Worm (Caenorhabditis elegans): Measurements from ENCODE around the gene sru-40.

DNA sequence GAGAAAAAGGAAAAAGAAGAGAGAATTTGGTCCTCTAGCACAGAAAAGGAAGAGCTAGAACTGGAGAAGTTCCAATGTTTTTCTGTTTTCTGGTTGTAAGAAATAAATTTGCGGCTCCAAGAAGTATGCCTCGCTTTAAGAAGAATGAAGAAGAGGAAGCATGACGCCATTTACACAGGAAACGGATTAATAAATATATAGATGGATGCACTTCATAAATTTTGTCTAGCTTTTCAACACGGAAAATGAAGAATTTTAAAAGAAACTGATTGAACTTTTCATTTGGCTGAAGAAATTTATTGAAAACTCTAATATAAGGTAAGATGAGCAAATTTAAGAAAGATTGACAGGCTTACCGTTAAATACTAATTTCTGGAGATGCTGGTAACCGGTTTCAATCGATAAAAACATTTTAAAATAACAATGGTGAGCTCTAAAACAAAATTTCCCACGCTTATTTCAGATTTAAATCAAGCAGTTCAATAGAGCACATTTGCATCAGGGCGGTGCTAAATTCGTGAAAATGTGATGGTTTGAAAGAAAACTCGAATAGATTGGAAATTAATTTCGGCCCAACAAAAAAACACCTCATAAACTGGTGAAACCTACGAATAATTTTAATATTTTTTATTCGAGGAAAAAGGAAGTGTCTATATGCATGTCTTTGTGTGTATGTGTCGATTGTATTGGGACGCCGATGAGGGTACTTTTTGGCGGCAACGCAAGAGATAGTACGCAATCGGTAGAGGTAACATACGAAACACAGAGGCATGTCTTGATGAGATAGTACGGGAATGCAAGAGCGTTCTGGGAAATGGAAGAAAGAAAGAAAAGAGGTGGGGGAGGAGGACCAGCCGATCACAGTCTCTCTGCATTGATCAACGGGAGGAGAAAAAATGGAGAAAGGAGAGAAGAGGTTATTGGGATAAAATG is 22.4 kb upstream of the sru-40 start:
- TF ChIP-seq aly-1 (tag; optimal IDR thresholded peaks at IDR 0.05) (peak; percentile 24), ama-1 (optimal IDR thresholded peaks at IDR 0.05) (no peak), F13C5.2 (tag; optimal IDR thresholded peaks at IDR 0.05) (no peak), B0310.2 (tag; optimal IDR thresholded peaks at IDR 0.05) (peak; percentile 35), hnd-1 (tag; optimal IDR thresholded peaks at IDR 0.05) (no peak)
